Fruit fly (Drosophila melanogaster) whole organism, prepupa: ENCODE measurements around the gene APC4.

Source experiments
- Blimp-1 ChIP-seq: fragments of 200-800 bp; sonication (Bioruptor generic); optimal IDR thresholded peaks from 3 replicates; lab custom pipeline; 2017; ENCODE audit warnings: missing biosample characterization, missing genetic modification characterization, mild to moderate bottlenecking, moderate library complexity, missing genetic modification reagents
- CG10631 ChIP-seq: fragments of 200-800 bp; sonication (Bioruptor generic); optimal IDR thresholded peaks from 2 replicates; lab custom pipeline; 2016; ENCODE audit warnings: missing biosample characterization, missing genetic modification characterization
- CG10669 ChIP-seq: fragments of 200-800 bp; sonication (Bioruptor generic); optimal IDR thresholded peaks from 3 replicates; lab custom pipeline; 2018; ENCODE audit warnings: missing biosample characterization, mild to moderate bottlenecking, missing genetic modification characterization, moderate library complexity
- CG11294 ChIP-seq: fragments of 200-800 bp; sonication (Bioruptor generic); IDR thresholded peaks from 2 replicates; pipeline ENCODE4 v1.3.6; 2022; ENCODE audit warnings: missing biosample characterization, missing genetic modification characterization
- CG15336 ChIP-seq: fragments of 200-800 bp; sonication (Bioruptor generic); IDR thresholded peaks from 2 replicates; pipeline ENCODE4 v1.3.6; 2022; ENCODE audit warnings: missing biosample characterization, missing genetic modification characterization
- CG1621 ChIP-seq: fragments of 200-800 bp; sonication (Bioruptor generic); optimal IDR thresholded peaks from 3 replicates; lab custom pipeline; 2018; ENCODE audit warnings: missing biosample characterization, mild to moderate bottlenecking, missing genetic modification characterization
- CG3032 ChIP-seq: fragments of 200-800 bp; optimal IDR thresholded peaks from 2 replicates; lab custom pipeline; 2019; ENCODE audit warnings: missing biosample characterization, mild to moderate bottlenecking, missing genetic modification characterization, moderate library complexity
- CG31627 ChIP-seq: fragments of 200-800 bp; sonication (Bioruptor generic); optimal IDR thresholded peaks from 3 replicates; lab custom pipeline; 2016; ENCODE audit warnings: missing biosample characterization, missing genetic modification characterization
- CG32006 ChIP-seq: fragments of 200-800 bp; sonication (Bioruptor generic); optimal IDR thresholded peaks from 3 replicates; lab custom pipeline; 2017; ENCODE audit warnings: missing biosample characterization, mild to moderate bottlenecking, missing genetic modification characterization
- CG3919 ChIP-seq: fragments of 200-800 bp; sonication (Bioruptor generic); optimal IDR thresholded peaks from 3 replicates; lab custom pipeline; 2016; ENCODE audit warnings: missing biosample characterization, missing genetic modification characterization
- CG6163 ChIP-seq: fragments of 200-800 bp; sonication (Bioruptor generic); IDR thresholded peaks from 3 replicates; pipeline ENCODE4 v1.3.6; 2022; ENCODE audit warnings: missing biosample characterization, missing genetic modification characterization
- CG6276 ChIP-seq: fragments of 200-800 bp; sonication (Bioruptor generic); optimal IDR thresholded peaks from 2 replicates; lab custom pipeline; 2017; ENCODE audit warnings: missing biosample characterization, mild to moderate bottlenecking, missing genetic modification characterization
- CG6792 ChIP-seq: fragments of 200-800 bp; sonication (Bioruptor generic); optimal IDR thresholded peaks from 3 replicates; lab custom pipeline; 2016; ENCODE audit warnings: missing biosample characterization, missing genetic modification characterization
- CG7368 ChIP-seq: fragments of 200-800 bp; sonication (Bioruptor generic); optimal IDR thresholded peaks from 3 replicates; lab custom pipeline; 2016; ENCODE audit warnings: missing biosample characterization, missing genetic modification characterization
- CG8119 ChIP-seq: fragments of 200-800 bp; sonication (Bioruptor generic); IDR thresholded peaks from 3 replicates; pipeline ENCODE4 v1.3.6; 2022; ENCODE audit warnings: missing biosample characterization, missing genetic modification characterization
- CG8319 ChIP-seq: fragments of 200-800 bp; sonication (Bioruptor generic); optimal IDR thresholded peaks from 3 replicates; lab custom pipeline; 2016; ENCODE audit warnings: missing biosample characterization, missing genetic modification characterization
- CG8632 ChIP-seq: fragments of 200-800 bp; sonication (Bioruptor generic); optimal IDR thresholded peaks from 3 replicates; lab custom pipeline; 2016; ENCODE audit warnings: missing biosample characterization, missing genetic modification characterization
- CG9139 ChIP-seq: fragments of 200-800 bp; sonication (Bioruptor generic); optimal IDR thresholded peaks from 3 replicates; lab custom pipeline; 2017; ENCODE audit warnings: missing biosample characterization, mild to moderate bottlenecking, missing genetic modification characterization
- Eip75B ChIP-seq: fragments of 200-800 bp; sonication (Bioruptor generic); optimal IDR thresholded peaks from 3 replicates; lab custom pipeline; 2016; ENCODE audit warnings: missing biosample characterization, missing genetic modification characterization
- Eip93F ChIP-seq: fragments of 200-800 bp; sonication (Bioruptor generic); optimal IDR thresholded peaks from 2 replicates; lab custom pipeline; 2016; ENCODE audit warnings: missing biosample characterization, mild to moderate bottlenecking, missing genetic modification characterization
- Gug ChIP-seq: fragments of 200-800 bp; sonication (Bioruptor generic); IDR thresholded peaks from 2 replicates; pipeline ENCODE4 v1.3.6; 2022; ENCODE audit warnings: missing biosample characterization, missing genetic modification characterization
- Hr38 ChIP-seq: sonication (Bioruptor generic); optimal IDR thresholded peaks from 2 replicates; lab custom pipeline; 2016; ENCODE audit warnings: missing biosample characterization, missing genetic modification characterization
- Hr39 ChIP-seq: fragments of 200-800 bp; sonication (Bioruptor generic); optimal IDR thresholded peaks from 2 replicates; lab custom pipeline; 2016; ENCODE audit warnings: missing biosample characterization, missing genetic modification characterization
- Hr4 ChIP-seq: fragments of 200-800 bp; sonication (Bioruptor generic); optimal IDR thresholded peaks from 3 replicates; lab custom pipeline; 2016; ENCODE audit warnings: missing biosample characterization, missing genetic modification characterization
- Lpt ChIP-seq: fragments of 200-800 bp; sonication (Bioruptor generic); optimal IDR thresholded peaks from 3 replicates; lab custom pipeline; 2016; ENCODE audit warnings: missing biosample characterization, missing genetic modification characterization
- Met ChIP-seq: fragments of 200-800 bp; sonication (Bioruptor generic); optimal IDR thresholded peaks from 3 replicates; lab custom pipeline; 2016; ENCODE audit warnings: missing biosample characterization, missing genetic modification characterization
- OdsH ChIP-seq: fragments of 200-800 bp; sonication (Bioruptor generic); optimal IDR thresholded peaks from 3 replicates; lab custom pipeline; 2016; ENCODE audit warnings: missing biosample characterization, missing genetic modification characterization
- Sox102F ChIP-seq: fragments of 200-800 bp; sonication (Bioruptor generic); optimal IDR thresholded peaks from 2 replicates; lab custom pipeline; 2016; ENCODE audit warnings: missing biosample characterization, mild to moderate bottlenecking, missing genetic modification characterization
- achi ChIP-seq: fragments of 200-800 bp; sonication (Bioruptor generic); optimal IDR thresholded peaks from 3 replicates; lab custom pipeline; 2016; ENCODE audit warnings: missing biosample characterization, missing genetic modification characterization
- acj6 ChIP-seq: fragments of 200-800 bp; sonication (Bioruptor generic); optimal IDR thresholded peaks from 3 replicates; lab custom pipeline; 2016; ENCODE audit warnings: missing biosample characterization, missing genetic modification characterization
- cyc ChIP-seq: fragments of 200-800 bp; sonication (Bioruptor generic); optimal IDR thresholded peaks from 3 replicates; lab custom pipeline; 2016; ENCODE audit warnings: missing biosample characterization, missing genetic modification characterization
- dac ChIP-seq: fragments of 200-800 bp; sonication (Bioruptor generic); optimal IDR thresholded peaks from 2 replicates; lab custom pipeline; 2017; ENCODE audit warnings: missing biosample characterization, mild to moderate bottlenecking, missing genetic modification characterization
- dsx ChIP-seq: fragments of 200-800 bp; optimal IDR thresholded peaks from 3 replicates; lab custom pipeline; 2019; ENCODE audit warnings: missing biosample characterization, mild to moderate bottlenecking, missing genetic modification characterization, moderate library complexity; ENCODE audit not compliant: poor library complexity, severe bottlenecking
- esn ChIP-seq: fragments of 200-800 bp; sonication (Bioruptor generic); optimal IDR thresholded peaks from 2 replicates; lab custom pipeline; 2016; ENCODE audit warnings: missing biosample characterization, mild to moderate bottlenecking, missing genetic modification characterization, moderate library complexity
- fd85E ChIP-seq: fragments of 200-800 bp; sonication (Bioruptor generic); optimal IDR thresholded peaks from 3 replicates; lab custom pipeline; 2016; ENCODE audit warnings: missing biosample characterization, missing genetic modification characterization
- fkh ChIP-seq: fragments of 200-800 bp; sonication (Bioruptor generic); optimal IDR thresholded peaks from 3 replicates; lab custom pipeline; 2017; ENCODE audit warnings: missing biosample characterization, mild to moderate bottlenecking, missing genetic modification characterization, moderate library complexity
- lz ChIP-seq: fragments of 200-800 bp; sonication (Bioruptor generic); optimal IDR thresholded peaks from 3 replicates; lab custom pipeline; 2016; ENCODE audit warnings: missing biosample characterization, missing genetic modification characterization
- net ChIP-seq: fragments of 200-800 bp; sonication (Bioruptor generic); optimal IDR thresholded peaks from 3 replicates; lab custom pipeline; 2016; ENCODE audit warnings: missing biosample characterization, missing genetic modification characterization
- pdm3 ChIP-seq: fragments of 200-800 bp; sonication (Bioruptor generic); optimal IDR thresholded peaks from 3 replicates; lab custom pipeline; 2016; ENCODE audit warnings: missing biosample characterization, missing genetic modification characterization
- salr ChIP-seq, 2 experiments: fragments of 200-800 bp; sonication (Bioruptor generic); optimal IDR thresholded peaks; 3 replicates each; lab custom pipeline; 2016 to 2018; ENCODE audit warnings: missing biosample characterization in 2 of 2, missing genetic modification characterization in 2 of 2, mild to moderate bottlenecking in 1 of 2
- spab ChIP-seq: fragments of 200-800 bp; sonication (Bioruptor generic); optimal IDR thresholded peaks from 2 replicates; lab custom pipeline; 2017; ENCODE audit warnings: missing biosample characterization, mild to moderate bottlenecking, missing genetic modification characterization, missing genetic modification reagents
- topi ChIP-seq: fragments of 200-800 bp; sonication (Bioruptor generic); optimal IDR thresholded peaks from 3 replicates; lab custom pipeline; 2016; ENCODE audit warnings: missing biosample characterization, missing genetic modification characterization
- vri ChIP-seq: fragments of 200-800 bp; sonication (Bioruptor generic); optimal IDR thresholded peaks from 3 replicates; lab custom pipeline; 2016; ENCODE audit warnings: missing biosample characterization, mild to moderate bottlenecking, missing genetic modification characterization

Gene APC4

dm6 chrX:9068822-9069221 lies 13.9 kb upstream of the APC4 start (continued):
- TF ChIP-seq fkh (no peak), lz (peak; percentile 5), OdsH (GFP tag; lab: Kevin White, UChicago) (peak; percentile 62), CG8632 (GFP tag; lab: Kevin White, UChicago) (peak; percentile 36), pdm3 (GFP tag; lab: Kevin White, UChicago) (peak; percentile 55), Lpt (peak; percentile 21), CG15336 (GFP tag; lab: Robert Waterston, UW) (peak; percentile 69), CG6792 (peak; percentile 46)

dm6 chrX:9071308-9071707 lies 11.4 kb upstream of the APC4 start, which contains the start of gene CG10970:
Gene CG10970 (minus strand): TSS chrX:9071408.
- TF ChIP-seq CG6276 (GFP tag; lab: Kevin White, UChicago), result no peak
- TF ChIP-seq CG8319 (GFP tag; lab: Kevin White, UChicago), result no peak
- TF ChIP-seq CG7368 (GFP tag; lab: Kevin White, UChicago), result no peak
- TF ChIP-seq topi (GFP tag; lab: Kevin White, UChicago), result no peak
- TF ChIP-seq Hr39 (GFP tag; lab: Kevin White, UChicago), result no peak
- TF ChIP-seq CG6792, result no peak
- no peak for TF ChIP-seq Sox102F
- no peak for TF ChIP-seq net
- TF ChIP-seq Met (GFP tag; lab: Kevin White, UChicago), result no peak

dm6 chrX:9074040-9074439 lies 8.7 kb upstream of the APC4 start:
- TF ChIP-seq CG6276 (GFP tag; lab: Kevin White, UChicago) (no peak), Gug (GFP tag; lab: Robert Waterston, UW) (no peak), Hr39 (GFP tag; lab: Kevin White, UChicago) (no peak), dac (no peak)

dm6 chrX:9075641-9076324 lies 6.9 kb upstream of the APC4 start:
- TF ChIP-seq CG8119 (peak; percentile 62; the same call in 2 of the 3 replicates), fd85E (GFP tag; lab: Kevin White, UChicago) (no peak), cyc (peak; percentile 60), spab (peak; percentile 32), CG10669 (GFP tag; lab: Kevin White, UChicago) (peak; percentile 40), achi (GFP tag; lab: Kevin White, UChicago) (peak; percentile 56), CG32006 (GFP tag; lab: Kevin White, UChicago) (peak; percentile 74), net (peak; percentile 78), CG9139 (GFP tag; lab: Kevin White, UChicago) (peak; percentile 47), Hr38 (GFP tag; lab: Kevin White, UChicago) (no peak), CG8319 (GFP tag; lab: Kevin White, UChicago) (peak; percentile 60), Lpt (peak; percentile 53), CG10631 (GFP tag; lab: Kevin White, UChicago) (peak; percentile 43), esn (GFP tag; lab: Kevin White, UChicago) (peak; percentile 73), fkh (no peak), dsx (GFP tag; lab: Kevin White, UChicago) (no peak), pdm3 (GFP tag; lab: Kevin White, UChicago) (peak; percentile 65), Blimp-1 (GFP tag; lab: Kevin White, UChicago) (peak; percentile 52), Eip75B (GFP tag; lab: Kevin White, UChicago) (peak; percentile 71), acj6 (GFP tag; lab: Kevin White, UChicago) (peak; percentile 67), CG31627 (GFP tag; lab: Kevin White, UChicago) (peak; percentile 61), CG15336 (GFP tag; lab: Robert Waterston, UW) (peak; percentile 49), Sox102F (peak; percentile 59), Met (GFP tag; lab: Kevin White, UChicago) (peak; percentile 71), CG1621 (tag; lab: Kevin White, UChicago) (no peak), Hr4 (GFP tag; lab: Kevin White, UChicago) (peak; percentile 66), CG6163 (GFP tag; lab: Robert Waterston, UW) (peak; percentile 38; the same call in 1 of the 3 replicates), vri (GFP tag; lab: Kevin White, UChicago) (peak; percentile 32), OdsH (GFP tag; lab: Kevin White, UChicago) (peak; percentile 72), Eip93F (GFP tag; lab: Kevin White, UChicago) (peak; percentile 4), CG3032 (peak; percentile 42), salr (GFP tag; optimal IDR thresholded peaks at IDR 0.05; lab: Kevin White, UChicago) (peak in 1 of 2 experiments; percentile 76), CG3919 (GFP tag; lab: Kevin White, UChicago) (peak; percentile 75), CG11294 (GFP tag; lab: Robert Waterston, UW) (no peak)
